Fruit fly (Drosophila melanogaster) whole organism, pupa: Measurements from ENCODE around the gene meigo.

Experiments
- CG10348 ChIP-seq: fragments of 200-800 bp; sonication (Bioruptor generic); IDR thresholded peaks from 2 replicates; pipeline ENCODE4 v1.3.6; 2022; ENCODE audit warnings: missing biosample characterization, missing genetic modification characterization
- CG12605 ChIP-seq: fragments of 200-800 bp; sonication (Bioruptor generic); IDR thresholded peaks from 2 replicates; pipeline ENCODE4 v1.3.6; 2022; ENCODE audit warnings: missing biosample characterization, missing genetic modification characterization
- CG13204 ChIP-seq: fragments of 200-800 bp; sonication (Bioruptor generic); optimal IDR thresholded peaks from 2 replicates; lab custom pipeline; 2018; ENCODE audit warnings: missing biosample characterization, mild to moderate bottlenecking, missing genetic modification characterization, moderate library complexity
- CG14655 ChIP-seq: fragments of 200-800 bp; sonication (Bioruptor generic); optimal IDR thresholded peaks from 3 replicates; lab custom pipeline; 2017; ENCODE audit warnings: mild to moderate bottlenecking, missing biosample characterization, missing genetic modification reagents, missing genetic modification characterization
- CG15710 ChIP-seq: fragments of 200-800 bp; sonication (Bioruptor generic); optimal IDR thresholded peaks from 2 replicates; lab custom pipeline; 2018; ENCODE audit warnings: missing biosample characterization, mild to moderate bottlenecking, missing genetic modification characterization, moderate library complexity
- CG17806 ChIP-seq: fragments of 200-800 bp; sonication (Bioruptor generic); optimal IDR thresholded peaks from 2 replicates; lab custom pipeline; 2018; ENCODE audit warnings: missing biosample characterization, mild to moderate bottlenecking, missing genetic modification characterization, moderate library complexity
- CG32121 ChIP-seq: fragments of 200-800 bp; sonication (Bioruptor generic); IDR thresholded peaks from 2 replicates; pipeline ENCODE4 v1.3.6; 2022; ENCODE audit warnings: missing biosample characterization, missing genetic modification characterization
- CG34367 ChIP-seq: fragments of 200-800 bp; sonication (Bioruptor generic); optimal IDR thresholded peaks from 2 replicates; lab custom pipeline; 2018; ENCODE audit warnings: missing biosample characterization, mild to moderate bottlenecking, missing genetic modification characterization
- CG4496 ChIP-seq: fragments of 200-800 bp; sonication (Bioruptor generic); IDR thresholded peaks from 3 replicates; pipeline ENCODE4 v1.3.6; 2022; ENCODE audit warnings: missing biosample characterization, missing genetic modification characterization
- CG8159 ChIP-seq: fragments of 200-800 bp; sonication (Bioruptor generic); optimal IDR thresholded peaks from 3 replicates; lab custom pipeline; 2018; ENCODE audit warnings: missing biosample characterization, mild to moderate bottlenecking, missing genetic modification characterization, moderate library complexity
- CG8301 ChIP-seq: fragments of 200-800 bp; sonication (Bioruptor generic); optimal IDR thresholded peaks from 2 replicates; lab custom pipeline; 2018; ENCODE audit warnings: missing biosample characterization, mild to moderate bottlenecking, missing genetic modification characterization
- CG9948 ChIP-seq: fragments of 200-800 bp; sonication (Bioruptor generic); optimal IDR thresholded peaks from 2 replicates; lab custom pipeline; 2018; ENCODE audit warnings: missing biosample characterization, mild to moderate bottlenecking, missing genetic modification characterization, moderate library complexity
- D1 ChIP-seq: fragments of 200-800 bp; sonication (Bioruptor generic); optimal IDR thresholded peaks from 2 replicates; lab custom pipeline; 2018; ENCODE audit warnings: missing biosample characterization, mild to moderate bottlenecking, missing genetic modification characterization, moderate library complexity
- EcR ChIP-seq: fragments of 200-800 bp; sonication (Bioruptor generic); optimal IDR thresholded peaks from 3 replicates; lab custom pipeline; 2019; ENCODE audit warnings: missing biosample characterization, missing genetic modification characterization, mild to moderate bottlenecking, moderate library complexity, missing genetic modification reagents
- Ets98B ChIP-seq: fragments of 200-800 bp; sonication (Bioruptor generic); IDR thresholded peaks from 2 replicates; pipeline ENCODE4 v1.3.6; 2022; ENCODE audit warnings: missing biosample characterization, missing genetic modification characterization
- Pif1A ChIP-seq: fragments of 200-800 bp; sonication (Bioruptor generic); optimal IDR thresholded peaks from 3 replicates; lab custom pipeline; 2016; ENCODE audit warnings: missing biosample characterization, missing genetic modification characterization
- Pif1B ChIP-seq: fragments of 200-800 bp; sonication (Bioruptor generic); optimal IDR thresholded peaks from 3 replicates; lab custom pipeline; 2016; ENCODE audit warnings: missing biosample characterization, missing genetic modification characterization
- Snoo ChIP-seq: fragments of 200-800 bp; sonication (Bioruptor generic); optimal IDR thresholded peaks from 3 replicates; lab custom pipeline; 2017; ENCODE audit warnings: missing biosample characterization, mild to moderate bottlenecking, missing genetic modification characterization, inconsistent platforms
- fd96Ca ChIP-seq: fragments of 200-800 bp; sonication (Bioruptor generic); IDR thresholded peaks from 3 replicates; pipeline ENCODE4 v1.3.6; 2022; ENCODE audit warnings: missing biosample characterization, missing genetic modification characterization
- gl ChIP-seq: fragments of 200-800 bp; sonication (Bioruptor generic); optimal IDR thresholded peaks from 2 replicates; lab custom pipeline; 2018; ENCODE audit warnings: missing biosample characterization, mild to moderate bottlenecking, missing genetic modification characterization
- rn ChIP-seq: fragments of 200-800 bp; sonication (Bioruptor generic); IDR thresholded peaks from 2 replicates; pipeline ENCODE4 v1.3.6; 2022; ENCODE audit warnings: missing biosample characterization, missing genetic modification characterization

The meigo gene

DNA sequence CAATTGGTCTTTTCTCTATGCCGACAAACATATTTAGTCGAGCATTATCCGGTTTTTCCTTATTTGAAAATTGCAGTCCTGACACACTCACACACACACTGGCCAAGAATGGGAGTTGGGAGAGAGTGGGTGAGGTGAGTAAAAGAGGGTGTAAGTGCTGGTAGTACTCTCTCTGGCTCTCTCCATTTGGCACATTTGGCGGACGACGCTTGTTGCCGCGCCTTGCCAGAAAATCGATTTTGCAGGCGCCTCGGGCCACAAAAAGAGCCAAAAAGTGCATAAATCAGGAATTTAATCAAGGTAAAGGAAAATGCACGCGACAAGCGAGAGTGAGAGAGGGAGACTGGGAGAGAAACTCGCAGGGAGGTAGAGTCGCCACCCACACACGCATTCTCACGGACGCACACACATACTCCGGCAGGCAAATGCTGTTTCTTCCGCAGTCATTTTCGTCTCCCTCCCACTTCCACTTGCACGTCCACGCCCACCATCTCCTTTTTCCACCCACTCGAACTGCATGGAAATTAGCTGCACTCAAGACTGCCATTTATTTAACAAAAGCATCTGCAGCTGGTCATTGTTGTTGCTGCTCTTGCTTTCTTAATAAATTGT is 41.4 kb upstream of the meigo start:
- TF ChIP-seq fd96Ca (GFP tag; lab: Robert Waterston, UW) (peak; percentile 36; the same call in 2 of the 3 replicates), Ets98B (GFP tag; lab: Robert Waterston, UW) (peak; percentile 10; the same call in 1 of the 2 replicates), gl (tag; lab: Kevin White, UChicago) (no peak)

DNA sequence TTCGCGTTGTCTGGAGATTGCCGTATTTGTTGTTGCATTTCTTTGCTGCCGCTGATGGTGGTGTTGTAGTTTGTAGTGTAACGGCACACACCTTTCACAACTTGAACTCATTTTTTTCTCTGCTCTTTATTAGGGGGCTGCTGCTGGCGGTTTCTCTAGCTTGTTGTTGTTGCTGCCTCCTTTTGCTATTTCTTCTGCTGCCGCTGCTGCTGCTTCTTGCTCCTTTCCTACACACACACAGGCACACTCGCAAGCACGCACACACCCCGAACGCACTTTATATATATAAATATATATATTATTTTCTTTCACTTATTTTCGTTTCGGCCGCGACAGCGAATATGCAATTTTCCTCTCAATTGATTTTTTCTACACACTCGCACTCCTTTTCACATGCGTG is 40.9 kb upstream of the meigo start:
- TF ChIP-seq CG4496 (GFP tag; lab: Robert Waterston, UW) (no peak), CG8301 (tag; lab: Kevin White, UChicago) (no peak), CG9948 (tag; lab: Kevin White, UChicago) (no peak), fd96Ca (GFP tag; lab: Robert Waterston, UW) (no peak), Pif1B (GFP tag; lab: Kevin White, UChicago) (no peak), EcR (GFP tag; lab: Kevin White, UChicago) (no peak), gl (tag; lab: Kevin White, UChicago) (no peak), CG14655 (no peak), Ets98B (GFP tag; lab: Robert Waterston, UW) (no peak), CG8159 (tag; lab: Kevin White, UChicago) (no peak), CG10348 (GFP tag; lab: Robert Waterston, UW) (no peak), CG15710 (tag; lab: Kevin White, UChicago) (no peak), CG13204 (GFP tag; lab: Kevin White, UChicago) (no peak)

DNA sequence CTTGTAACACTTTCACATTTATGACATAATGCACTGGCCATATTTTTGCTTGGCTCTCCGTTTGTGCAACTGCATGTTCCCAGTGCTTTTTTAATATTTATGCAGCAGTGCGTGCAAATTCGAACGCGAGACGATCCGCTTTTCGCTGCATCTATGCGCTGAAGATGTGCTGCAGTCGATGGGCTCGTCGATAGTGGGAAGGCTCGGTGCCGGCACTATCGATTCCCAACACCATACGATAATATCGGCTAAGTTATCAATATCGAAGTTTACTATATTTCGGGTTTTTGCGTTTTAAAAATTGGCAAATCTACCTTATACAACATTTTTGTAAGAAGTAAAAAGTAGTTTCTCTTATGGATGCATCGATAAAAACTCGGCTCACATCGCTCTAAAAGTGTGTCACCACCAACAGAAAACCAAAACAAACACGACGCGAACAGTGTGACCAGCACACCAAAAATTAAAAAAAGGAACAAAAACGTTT is 40.4 kb upstream of the meigo start, which contains the start of gene RhoGAP93B:
TSS of gene RhoGAP93B (minus strand) at position 197 of the 487 bp plus-strand sequence.
- TF ChIP-seq CG14655 (no peak), gl (tag; lab: Kevin White, UChicago) (peak; percentile 47), CG15710 (tag; lab: Kevin White, UChicago) (peak; percentile 76), CG10348 (GFP tag; lab: Robert Waterston, UW) (peak; percentile 87), CG8301 (tag; lab: Kevin White, UChicago) (no peak), CG13204 (GFP tag; lab: Kevin White, UChicago) (no peak), D1 (tag; lab: Kevin White, UChicago) (no peak), fd96Ca (GFP tag; lab: Robert Waterston, UW) (peak; percentile 95), Snoo (tag; lab: Kevin White, UChicago) (peak; percentile 70), CG34367 (tag; lab: Kevin White, UChicago) (peak; percentile 64), CG12605 (peak; percentile 60), Ets98B (GFP tag; lab: Robert Waterston, UW) (peak; percentile 90), CG8159 (tag; lab: Kevin White, UChicago) (peak; percentile 75), Pif1B (GFP tag; lab: Kevin White, UChicago) (no peak), EcR (GFP tag; lab: Kevin White, UChicago) (peak; percentile 10), CG32121 (GFP tag; lab: Robert Waterston, UW) (peak; percentile 88), CG9948 (tag; lab: Kevin White, UChicago) (peak; percentile 63), CG4496 (GFP tag; lab: Robert Waterston, UW) (peak; percentile 83; the same call in 2 of the 3 replicates), rn (GFP tag; lab: Robert Waterston, UW) (peak; percentile 80), Pif1A (GFP tag; lab: Kevin White, UChicago) (no peak), CG17806 (tag; lab: Kevin White, UChicago) (peak; percentile 69)

DNA sequence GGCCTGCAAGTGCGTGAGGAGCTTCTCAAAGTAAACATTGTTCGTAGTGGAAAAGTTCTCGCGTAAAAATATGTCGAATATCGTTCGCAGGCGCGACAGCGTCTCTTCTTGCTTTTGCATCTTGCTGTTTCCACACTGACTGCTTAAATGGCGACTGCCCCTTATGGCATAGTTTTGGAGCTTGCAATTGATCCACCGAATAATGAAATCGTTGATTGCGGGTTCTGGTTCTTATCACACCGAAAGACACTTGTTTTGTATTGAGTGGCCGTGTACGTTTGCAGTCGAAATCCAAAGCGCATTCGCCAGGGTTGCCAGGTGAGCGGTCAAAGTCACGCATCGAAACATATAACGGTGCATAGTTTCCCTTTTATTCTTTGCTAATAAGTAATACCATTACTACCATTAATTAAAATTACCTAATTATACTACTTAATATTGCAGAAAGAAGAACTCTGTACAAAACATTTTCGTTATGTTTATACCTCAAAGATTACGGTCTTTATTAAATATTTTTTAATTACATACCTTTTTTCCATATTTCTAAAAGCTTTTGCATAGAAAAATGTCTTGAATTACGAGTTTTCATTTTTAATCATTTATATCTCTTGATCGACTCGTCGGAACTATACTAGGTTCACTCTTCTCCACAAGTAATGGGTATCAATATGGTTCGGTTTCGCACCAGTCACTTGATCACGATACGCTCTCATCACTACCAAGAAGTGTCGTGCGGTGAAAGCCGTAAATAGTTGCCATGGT is 36.4 kb upstream of the meigo start, which contains the start of the genes CG7044 and Tbc1d22:
TSS of gene CG7044 (minus strand) at position 266 of the 762 bp plus-strand sequence.
TSS of gene Tbc1d22 (plus strand) at position 747 of the 762 bp plus-strand sequence.
- TF ChIP-seq gl (tag; lab: Kevin White, UChicago) (no peak), Pif1B (GFP tag; lab: Kevin White, UChicago) (no peak), CG9948 (tag; lab: Kevin White, UChicago) (peak; percentile 26), CG14655 (no peak), CG17806 (tag; lab: Kevin White, UChicago) (no peak), CG8159 (tag; lab: Kevin White, UChicago) (no peak), CG34367 (tag; lab: Kevin White, UChicago) (peak; percentile 31), CG32121 (GFP tag; lab: Robert Waterston, UW) (no peak), fd96Ca (GFP tag; lab: Robert Waterston, UW) (no peak), CG12605 (no peak), EcR (GFP tag; lab: Kevin White, UChicago) (no peak), Snoo (tag; lab: Kevin White, UChicago) (peak; percentile 21), Pif1A (GFP tag; lab: Kevin White, UChicago) (no peak), CG4496 (GFP tag; lab: Robert Waterston, UW) (0 out of 3 replicates have a peak, but pooled peaks have one; percentile 12), CG10348 (GFP tag; lab: Robert Waterston, UW) (no peak), Ets98B (GFP tag; lab: Robert Waterston, UW) (no peak), CG15710 (tag; lab: Kevin White, UChicago) (peak; percentile 43), CG8301 (tag; lab: Kevin White, UChicago) (no peak), CG13204 (GFP tag; lab: Kevin White, UChicago) (no peak), rn (GFP tag; lab: Robert Waterston, UW) (no peak), D1 (tag; lab: Kevin White, UChicago) (no peak)
